Worm (Caenorhabditis elegans): ENCODE results near the gene cest-30.

cest-30 gene

DNA sequence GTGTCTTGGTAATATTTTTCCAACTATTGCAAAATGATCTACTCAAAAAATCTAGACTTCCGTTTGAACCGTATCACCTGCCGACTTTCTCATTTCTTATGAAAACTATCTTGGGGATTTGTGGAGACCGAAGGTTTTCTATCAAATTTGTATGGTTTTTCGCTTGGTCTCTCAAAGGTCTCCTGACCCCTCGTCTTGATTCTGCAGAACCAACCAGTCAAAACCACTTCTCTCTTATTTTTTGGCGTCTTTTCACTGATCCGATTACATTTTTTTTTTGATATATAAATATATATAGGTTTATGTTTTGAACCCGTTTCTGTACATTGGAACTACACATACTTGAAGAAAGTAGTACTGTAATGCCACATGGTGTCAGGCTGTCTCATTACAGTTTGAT, 37.2 kb downstream of the cest-30 start:
- TF ChIP-seq cog-1 (tag; optimal IDR thresholded peaks at IDR 0.05) (no peak), flt-1 (GFP tag; IDR thresholded peaks at IDR 0.05) (no peak), med-1 (GFP tag; optimal IDR thresholded peaks at IDR 0.05; ENCODE audit: insufficient read depth) (no peak), ztf-29 (GFP tag; IDR thresholded peaks at IDR 0.05) (no peak), T22C8.4 (GFP tag; IDR thresholded peaks at IDR 0.05) (no peak), ztf-23 (GFP tag; IDR thresholded peaks at IDR 0.05) (no peak), klf-2 (GFP tag; conservative IDR thresholded peaks at IDR 0.05) (no peak), ref-1 (GFP tag; conservative IDR thresholded peaks at IDR 0.05) (no peak), tab-1 (GFP tag; IDR thresholded peaks at IDR 0.05) (no peak)

DNA sequence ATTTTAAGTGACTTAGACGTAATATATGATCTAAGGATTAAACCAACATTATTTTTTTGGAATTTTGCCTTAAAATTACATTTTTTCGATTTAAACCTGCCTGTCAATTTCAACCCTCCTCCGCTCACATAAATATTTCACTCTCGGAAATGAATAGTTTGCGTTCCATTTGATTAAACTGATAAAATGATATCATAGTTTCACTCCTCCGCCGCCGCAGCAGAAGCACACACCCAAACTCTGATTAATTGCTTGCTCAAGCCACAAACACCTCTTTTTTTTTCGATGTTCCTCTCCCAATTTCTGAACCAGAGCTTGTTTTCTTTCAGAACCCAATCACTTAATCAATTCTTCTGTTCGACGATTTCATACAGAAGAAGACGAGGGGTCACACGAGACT, 39.9 kb downstream of the cest-30 start, which contains the start of gene Y49G5B.1:
Gene Y49G5B.1 (plus strand): TSS at position 324 of the 400 bp plus-strand sequence.
- no peak for TF ChIP-seq flt-1 (GFP tag; IDR thresholded peaks at IDR 0.05)
- no peak for TF ChIP-seq klf-2 (GFP tag; conservative IDR thresholded peaks at IDR 0.05)
- TF ChIP-seq T22C8.4 (GFP tag; IDR thresholded peaks at IDR 0.05): no peak
- no peak for TF ChIP-seq ztf-29 (GFP tag; IDR thresholded peaks at IDR 0.05)
- no peak for TF ChIP-seq tab-1 (GFP tag; IDR thresholded peaks at IDR 0.05)
- no peak for TF ChIP-seq ref-1 (GFP tag; conservative IDR thresholded peaks at IDR 0.05)
- TF ChIP-seq med-1 (GFP tag; optimal IDR thresholded peaks at IDR 0.05; ENCODE audit: insufficient read depth): no peak
- TF ChIP-seq ztf-23 (GFP tag; IDR thresholded peaks at IDR 0.05): no peak
- no peak for TF ChIP-seq cog-1 (tag; optimal IDR thresholded peaks at IDR 0.05)

DNA sequence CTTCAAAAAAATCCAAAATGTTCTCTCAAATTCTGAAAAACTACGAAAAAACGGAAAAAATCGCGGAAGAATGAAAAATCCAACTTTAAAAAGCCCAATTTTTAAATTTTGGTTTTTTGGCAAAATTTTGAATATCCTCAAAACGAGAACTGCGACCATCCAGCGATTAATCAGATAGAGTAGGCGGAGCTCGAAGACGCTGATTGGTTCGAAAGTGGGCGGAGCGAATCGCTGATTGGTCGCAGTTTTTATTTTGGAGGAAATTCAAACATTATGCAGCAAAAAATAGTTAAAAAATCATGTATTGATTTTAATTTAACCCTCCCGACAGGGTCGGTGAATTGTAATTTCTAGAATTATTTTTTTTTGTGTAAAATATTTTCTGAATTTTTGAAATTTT, 49.2 kb downstream of the cest-30 start:
- TF ChIP-seq T22C8.4 (GFP tag; IDR thresholded peaks at IDR 0.05) (no peak), tab-1 (GFP tag; IDR thresholded peaks at IDR 0.05) (no peak), ztf-23 (GFP tag; IDR thresholded peaks at IDR 0.05) (no peak)

All from whole organism, midembryonic.